Worm (Caenorhabditis elegans) whole organism, late embryonic: ENCODE results near the gene lfi-1.

Experiments used
- K09A11.1 ChIP-seq: sonication (generic microtip); optimal IDR thresholded peaks from 2 replicates; lab custom pipeline; 2017; ENCODE audit warnings: antibody characterized with exemption, mild to moderate bottlenecking, missing genetic modification characterization, missing compliant biosample characterization; ENCODE audit not compliant: insufficient read depth
- ahr-1 ChIP-seq: sonication (generic microtip); optimal IDR thresholded peaks from 2 replicates; lab custom pipeline; 2016; ENCODE audit warnings: missing genetic modification characterization, missing compliant biosample characterization
- ama-1 ChIP-seq: fragments of 150-350 bp; optimal IDR thresholded peaks from 2 replicates; lab custom pipeline; 2014
- ceh-18 ChIP-seq: sonication (generic microtip); optimal IDR thresholded peaks from 2 replicates; lab custom pipeline; 2016; ENCODE audit warnings: missing genetic modification characterization, missing compliant biosample characterization
- ceh-19 ChIP-seq: fragments of 200-800 bp; sonication (Bioruptor generic); optimal IDR thresholded peaks from 2 replicates; lab custom pipeline; 2018; ENCODE audit warnings: mild to moderate bottlenecking, missing genetic modification characterization, missing compliant biosample characterization
- ceh-2 ChIP-seq: sonication (generic microtip); optimal IDR thresholded peaks from 2 replicates; lab custom pipeline; 2016; ENCODE audit warnings: missing genotype, missing genetic modification characterization, missing compliant biosample characterization
- ceh-22 ChIP-seq: sonication (generic microtip); optimal IDR thresholded peaks from 2 replicates; lab custom pipeline; 2017; ENCODE audit warnings: missing biosample characterization, missing genetic modification characterization
- ceh-31 ChIP-seq: sonication (generic microtip); optimal IDR thresholded peaks from 2 replicates; lab custom pipeline; 2016; ENCODE audit warnings: missing genetic modification characterization, missing compliant biosample characterization
- ceh-34 ChIP-seq: sonication (generic microtip); optimal IDR thresholded peaks from 2 replicates; lab custom pipeline; 2016; ENCODE audit warnings: mild to moderate bottlenecking, missing genetic modification characterization, missing compliant biosample characterization
- ceh-48 ChIP-seq: sonication (generic microtip); optimal IDR thresholded peaks from 2 replicates; lab custom pipeline; 2016; ENCODE audit warnings: missing genetic modification characterization, inconsistent platforms, missing compliant biosample characterization
- ceh-9 ChIP-seq: sonication (generic microtip); optimal IDR thresholded peaks from 2 replicates; lab custom pipeline; 2016; ENCODE audit warnings: mild to moderate bottlenecking, missing genetic modification characterization, inconsistent platforms, missing compliant biosample characterization
- dmd-4 ChIP-seq: sonication (generic microtip); optimal IDR thresholded peaks from 2 replicates; lab custom pipeline; 2016; ENCODE audit warnings: borderline replicate concordance, missing genetic modification characterization, missing compliant biosample characterization
- elt-2 ChIP-seq: sonication (generic microtip); optimal IDR thresholded peaks from 2 replicates; lab custom pipeline; 2016; ENCODE audit warnings: missing genetic modification reagents, missing genetic modification characterization, missing compliant biosample characterization
- ets-4 ChIP-seq: sonication (generic microtip); optimal IDR thresholded peaks from 2 replicates; lab custom pipeline; 2016; ENCODE audit warnings: missing genetic modification characterization, missing compliant biosample characterization
- fax-1 ChIP-seq: sonication (generic microtip); optimal IDR thresholded peaks from 2 replicates; lab custom pipeline; 2016; ENCODE audit warnings: missing genotype, missing genetic modification characterization, missing compliant biosample characterization
- fkh-10 ChIP-seq: fragments of 150-350 bp; optimal IDR thresholded peaks from 2 replicates; lab custom pipeline; 2014; ENCODE audit warnings: missing biosample characterization, missing genetic modification reagents, missing genetic modification characterization
- fkh-6 ChIP-seq: sonication (generic microtip); optimal IDR thresholded peaks from 2 replicates; lab custom pipeline; 2016; ENCODE audit warnings: missing genetic modification characterization, missing compliant biosample characterization
- gmeb-2 ChIP-seq: sonication (generic microtip); optimal IDR thresholded peaks from 2 replicates; lab custom pipeline; 2016; ENCODE audit warnings: missing genetic modification characterization, inconsistent platforms, missing compliant biosample characterization
- hlh-13 ChIP-seq: fragments of 200-800 bp; sonication (Bioruptor generic); optimal IDR thresholded peaks from 2 replicates; lab custom pipeline; 2018; ENCODE audit warnings: mild to moderate bottlenecking, missing genetic modification characterization, missing compliant biosample characterization
- hlh-30 ChIP-seq: sonication (generic microtip); optimal IDR thresholded peaks from 2 replicates; lab custom pipeline; 2017; ENCODE audit warnings: antibody characterized with exemption, missing genetic modification characterization, missing compliant biosample characterization; ENCODE audit not compliant: insufficient read depth
- hlh-8 ChIP-seq: sonication (generic microtip); optimal IDR thresholded peaks from 2 replicates; lab custom pipeline; 2016; ENCODE audit warnings: missing genotype, missing genetic modification characterization, missing compliant biosample characterization
- madf-2 ChIP-seq: sonication (generic microtip); optimal IDR thresholded peaks from 2 replicates; lab custom pipeline; 2017; ENCODE audit warnings: missing genetic modification characterization, missing compliant biosample characterization
- nhr-11 ChIP-seq: fragments of 150-350 bp; optimal IDR thresholded peaks from 2 replicates; lab custom pipeline; 2014; ENCODE audit warnings: missing biosample characterization, missing genetic modification characterization
- nhr-232 ChIP-seq: sonication (generic microtip); optimal IDR thresholded peaks from 2 replicates; lab custom pipeline; 2016; ENCODE audit warnings: missing genetic modification characterization, missing compliant biosample characterization
- odd-2 ChIP-seq: sonication (generic microtip); optimal IDR thresholded peaks from 2 replicates; lab custom pipeline; 2017; ENCODE audit warnings: antibody characterized with exemption, mild to moderate bottlenecking, missing genetic modification characterization, missing compliant biosample characterization
- pat-9 ChIP-seq: fragments of 200-800 bp; sonication (Bioruptor generic); optimal IDR thresholded peaks from 2 replicates; lab custom pipeline; 2018; ENCODE audit warnings: mild to moderate bottlenecking, missing genetic modification characterization, moderate library complexity, missing compliant biosample characterization
- pax-1 ChIP-seq: fragments of 150-350 bp; optimal IDR thresholded peaks from 2 replicates; lab custom pipeline; 2014; ENCODE audit warnings: missing biosample characterization, missing genetic modification characterization
- pha-2 ChIP-seq: sonication (generic microtip); optimal IDR thresholded peaks from 2 replicates; lab custom pipeline; 2017; ENCODE audit warnings: mild to moderate bottlenecking, missing genetic modification characterization, missing compliant biosample characterization
- ref-2 ChIP-seq: sonication (generic microtip); optimal IDR thresholded peaks from 2 replicates; lab custom pipeline; 2016; ENCODE audit warnings: missing genetic modification characterization, missing compliant biosample characterization
- rnt-1 ChIP-seq: sonication (generic microtip); optimal IDR thresholded peaks from 2 replicates; lab custom pipeline; 2016; ENCODE audit warnings: missing genetic modification characterization, missing compliant biosample characterization
- sdc-2 ChIP-seq: sonication (generic microtip); optimal IDR thresholded peaks from 2 replicates; lab custom pipeline; 2016; ENCODE audit warnings: missing genotype, missing genetic modification characterization, missing compliant biosample characterization
- sox-4 ChIP-seq: sonication (generic microtip); optimal IDR thresholded peaks from 2 replicates; lab custom pipeline; 2017; ENCODE audit warnings: mild to moderate bottlenecking, missing genetic modification characterization, inconsistent platforms, missing compliant biosample characterization
- tbx-2 ChIP-seq: sonication (generic microtip); optimal IDR thresholded peaks from 2 replicates; lab custom pipeline; 2016; ENCODE audit warnings: missing genetic modification characterization, missing compliant biosample characterization
- unc-42 ChIP-seq: sonication (generic microtip); optimal IDR thresholded peaks from 2 replicates; lab custom pipeline; 2016; ENCODE audit warnings: missing genotype, missing genetic modification characterization, missing compliant biosample characterization
- unc-55 ChIP-seq: sonication (generic microtip); optimal IDR thresholded peaks from 2 replicates; lab custom pipeline; 2017; ENCODE audit warnings: missing biosample characterization, missing genetic modification reagents, missing genetic modification characterization

Gene lfi-1

ce11 chrX:4961681-4962656 is 14.7 kb upstream of the lfi-1 start (continued):
- TF ChIP-seq nhr-11 = no peak
- no peak for TF ChIP-seq fax-1
- TF ChIP-seq fkh-10 (GFP tag; lab: Kevin White, UChicago) = no peak
- peak; percentile 75 for TF ChIP-seq pha-2 (tag; lab: Kevin White, UChicago)
- TF ChIP-seq sox-4 (tag; lab: Kevin White, UChicago) = no peak
- no peak for TF ChIP-seq nhr-232 (tag; lab: Kevin White, UChicago)
- TF ChIP-seq ceh-9 = no peak
- peak; percentile 62 for TF ChIP-seq ceh-18 (tag; lab: Kevin White, UChicago)
- peak; percentile 65 for TF ChIP-seq pax-1 (tag; lab: Kevin White, UChicago)
- no peak for TF ChIP-seq pat-9 (tag; lab: Kevin White, UChicago)
- no peak for TF ChIP-seq odd-2 (tag; lab: Kevin White, UChicago)
- TF ChIP-seq unc-42 (tag; lab: Kevin White, UChicago) = peak; percentile 80
- peak; percentile 74 for TF ChIP-seq ceh-34 (tag; lab: Kevin White, UChicago)
- peak; percentile 24 for TF ChIP-seq elt-2 (tag; lab: Kevin White, UChicago)

ce11 chrX:4965592-4965991 is 11.0 kb upstream of the lfi-1 start:
- TF ChIP-seq unc-55 (GFP tag; lab: Kevin White, UChicago) (peak; percentile 73), gmeb-2 (tag; lab: Kevin White, UChicago) (no peak), dmd-4 (tag; lab: Kevin White, UChicago) (no peak)

- TF ChIP-seq K09A11.1 (tag; lab: Kevin White, UChicago) (no peak), ama-1 (lab: Kevin White, UChicago) (peak; percentile 68)
Measured at ce11 chrX:4969228-4969627, 7.4 kb upstream of the lfi-1 start, which contains the start of gene M03F4.6. Gene M03F4.6, minus strand, starts transcription at chrX:4969328.

ce11 chrX:4970863-4971345 is 5.7 kb upstream of the lfi-1 start, which contains the start of gene calu-1:
Gene calu-1, minus strand, starts transcription at chrX:4970913.
- TF ChIP-seq ahr-1 (no peak), hlh-8 (no peak), ceh-22 (tag; lab: Kevin White, UChicago) (no peak), hlh-30 (no peak), fkh-6 (no peak), ets-4 (no peak), ama-1 (lab: Kevin White, UChicago) (no peak), ceh-48 (no peak)

- TF ChIP-seq ahr-1 (no peak), unc-55 (GFP tag; lab: Kevin White, UChicago) (peak; percentile 14), ceh-18 (tag; lab: Kevin White, UChicago) (peak; percentile 28), hlh-13 (GFP tag; lab: Kevin White, UChicago) (no peak), ceh-31 (tag; lab: Kevin White, UChicago) (peak; percentile 43), ceh-2 (tag; lab: Kevin White, UChicago) (peak; percentile 37), nhr-232 (tag; lab: Kevin White, UChicago) (no peak), hlh-30 (peak; percentile 85), ceh-19 (peak; percentile 12), tbx-2 (tag; lab: Kevin White, UChicago) (peak; percentile 69), dmd-4 (tag; lab: Kevin White, UChicago) (peak; percentile 3), madf-2 (tag; lab: Kevin White, UChicago) (no peak), rnt-1 (tag; lab: Kevin White, UChicago) (peak; percentile 33), ref-2 (tag; lab: Kevin White, UChicago) (peak; percentile 47), sdc-2 (tag; lab: Kevin White, UChicago) (peak; percentile 15)
Measured at ce11 chrX:4971427-4971826, 5.2 kb upstream of the lfi-1 start.
